Worm (Caenorhabditis elegans): Measurements from ENCODE around the gene snx-14.

The snx-14 gene

ce11 chrII:13494762-13495161, 36.3 kb downstream of the snx-14 start (continued):
- TF ChIP-seq F49E8.2 (tag; optimal IDR thresholded peaks at IDR 0.05; ENCODE audit: borderline replicate concordance): no peak

ce11 chrII:13494175-13494650, 36.8 kb downstream of the snx-14 start, which contains the start of gene ndua-7:
Gene ndua-7 (minus strand): TSS chrII:13494600.
- TF ChIP-seq dpl-1 (GFP tag; optimal IDR thresholded peaks at IDR 0.05): no peak
- peak; percentile 88 for TF ChIP-seq set-16 (GFP tag; IDR thresholded peaks at IDR 0.05)

- no peak for TF ChIP-seq nhr-111 (GFP tag; optimal IDR thresholded peaks at IDR 0.05)
- TF ChIP-seq cey-2 (tag; optimal IDR thresholded peaks at IDR 0.05; ENCODE audit: borderline replicate concordance, insufficient read depth): no peak
- TF ChIP-seq lin-38 (GFP tag; IDR thresholded peaks at IDR 0.05): peak; percentile 30; the same call in 1 of the 2 replicates
Observed at ce11 chrII:13492948-13493347, 38.1 kb downstream of the snx-14 start, which contains the start of gene F45H10.2. Gene F45H10.2 (minus strand): TSS chrII:13493048.

DNA sequence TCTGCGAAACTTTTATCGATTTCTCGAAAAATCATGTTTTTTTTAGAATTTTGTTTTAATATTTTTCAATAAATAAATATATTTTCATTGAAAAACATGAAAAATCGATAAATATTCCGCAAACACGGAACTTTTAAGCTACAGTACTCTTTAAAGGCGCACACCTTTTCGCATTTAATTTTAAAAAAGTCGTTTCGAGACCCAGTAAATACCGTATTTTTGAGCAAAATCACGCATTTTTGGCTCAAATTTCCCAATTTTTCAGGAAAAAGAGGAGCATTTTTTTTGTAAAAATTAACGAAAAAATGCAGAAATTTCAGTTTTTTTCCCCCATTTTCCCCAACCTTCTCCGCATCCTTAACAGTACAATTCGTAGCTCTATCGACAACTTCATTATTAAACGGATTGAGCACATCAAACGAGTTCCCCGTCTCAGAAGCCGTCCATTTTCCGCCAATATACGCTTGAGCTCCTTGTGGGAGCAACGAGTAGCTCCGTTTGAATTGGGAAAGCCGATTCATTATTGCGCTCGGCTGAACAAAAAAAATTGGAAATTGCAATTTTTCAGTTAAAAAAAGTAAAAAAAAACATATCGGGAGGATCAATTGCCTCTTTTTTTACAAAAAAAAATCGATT, 39.6 kb downstream of the snx-14 start, which contains the start of gene alh-7:
TSS of gene alh-7 (minus strand) at position 533 of the 636 bp plus-strand sequence.
- TF ChIP-seq Y48G9A.11 (GFP tag; IDR thresholded peaks at IDR 0.05): no peak
- TF ChIP-seq daf-16 (GFP tag; optimal IDR thresholded peaks at IDR 0.05): no peak
- no peak for TF ChIP-seq daf-16 (tag; optimal IDR thresholded peaks at IDR 0.05)
- TF ChIP-seq dmd-6 (GFP tag; IDR thresholded peaks at IDR 0.05): no peak
- TF ChIP-seq lin-29 (GFP tag; IDR thresholded peaks at IDR 0.05): no peak
- TF ChIP-seq snpc-1.2 (GFP tag; IDR thresholded peaks at IDR 0.05): no peak
- TF ChIP-seq ama-1 (optimal IDR thresholded peaks at IDR 0.05): peak; percentile 64
- no peak for TF ChIP-seq daf-12 (tag; optimal IDR thresholded peaks at IDR 0.05)
- TF ChIP-seq spr-3 (GFP tag; optimal IDR thresholded peaks at IDR 0.05): no peak
- TF ChIP-seq F10B5.3 (tag; optimal IDR thresholded peaks at IDR 0.05): no peak
- TF ChIP-seq zfp-2 (tag; optimal IDR thresholded peaks at IDR 0.05): no peak
- TF ChIP-seq zag-1 (tag; optimal IDR thresholded peaks at IDR 0.05): no peak
- no peak for TF ChIP-seq ztf-7 (tag; optimal IDR thresholded peaks at IDR 0.05)
- no peak for TF ChIP-seq Y75B8A.6 (GFP tag; IDR thresholded peaks at IDR 0.05)
- TF ChIP-seq nhr-42 (GFP tag; IDR thresholded peaks at IDR 0.05): peak; percentile 60; the same call in 1 of the 2 replicates
- no peak for TF ChIP-seq tag-97 (GFP tag; IDR thresholded peaks at IDR 0.05)
- TF ChIP-seq php-3 (GFP tag; IDR thresholded peaks at IDR 0.05): no peak
- TF ChIP-seq arid-1 (GFP tag; conservative IDR thresholded peaks at IDR 0.05): no peak
- peak in 1 of 2 experiments; percentile 57 for TF ChIP-seq unc-62 (GFP tag; optimal IDR thresholded peaks at IDR 0.05 in 1 of 2)
- no peak for TF ChIP-seq unc-62 (tag; optimal IDR thresholded peaks at IDR 0.05)
- TF ChIP-seq pha-4 (GFP tag; IDR thresholded peaks at IDR 0.05): no peak
- no peak for TF ChIP-seq pha-4 (tag; optimal IDR thresholded peaks at IDR 0.05)
- TF ChIP-seq R02D3.7 (tag; optimal IDR thresholded peaks at IDR 0.05): no peak
- no peak for TF ChIP-seq lsy-2 (tag; optimal IDR thresholded peaks at IDR 0.05)
- TF ChIP-seq mep-1 (tag; optimal IDR thresholded peaks at IDR 0.05): no peak
- TF ChIP-seq spr-1 (tag; optimal IDR thresholded peaks at IDR 0.05): no peak
- TF ChIP-seq ceh-28 (tag; optimal IDR thresholded peaks at IDR 0.05): no peak
- TF ChIP-seq Y5F2A.4 (GFP tag; optimal IDR thresholded peaks at IDR 0.05): peak; percentile 33
- no peak for TF ChIP-seq dpl-1 (GFP tag; optimal IDR thresholded peaks at IDR 0.05)
- no peak for TF ChIP-seq hlh-11 (tag; optimal IDR thresholded peaks at IDR 0.05)
- TF ChIP-seq lin-38 (GFP tag; IDR thresholded peaks at IDR 0.05): peak; percentile 32
- no peak for TF ChIP-seq dve-1 (tag; optimal IDR thresholded peaks at IDR 0.05; ENCODE audit: insufficient read depth)
- TF ChIP-seq nhr-237 (tag; optimal IDR thresholded peaks at IDR 0.05): no peak
